Worm (Caenorhabditis elegans): ENCODE data around the gene ugt-38.

DNA sequence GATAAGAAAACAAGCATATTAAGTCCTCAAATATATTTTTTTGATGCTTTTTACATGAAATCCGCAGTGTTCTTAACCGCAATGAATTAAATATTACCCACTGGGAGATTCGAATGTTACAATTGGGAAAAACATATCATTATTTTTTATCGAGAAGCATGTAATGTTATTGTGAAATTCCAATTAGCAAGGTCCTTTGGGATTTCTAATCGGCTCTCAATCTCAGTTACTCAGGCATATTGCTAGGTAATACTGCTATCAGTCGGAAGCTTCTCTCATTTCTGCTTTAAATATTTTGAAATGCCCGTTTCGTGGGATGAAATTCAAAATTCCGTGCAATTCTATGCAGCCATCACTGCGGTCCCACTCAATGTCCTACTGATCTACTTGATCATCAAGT, 12.1 kb upstream of the ugt-38 start, which contains the start of gene str-204:
- TF ChIP-seq ztf-18 (tag; optimal IDR thresholded peaks at IDR 0.05) = no peak
- no peak for TF ChIP-seq K12H6.12 (tag; optimal IDR thresholded peaks at IDR 0.05)
- no peak for TF ChIP-seq hsf-1 (GFP tag; IDR thresholded peaks at IDR 0.05)
- no peak for TF ChIP-seq F52B5.7 (tag; optimal IDR thresholded peaks at IDR 0.05)
- TF ChIP-seq lir-1 (GFP tag; conservative IDR thresholded peaks at IDR 0.05) = no peak
- TF ChIP-seq nfya-1 (tag; optimal IDR thresholded peaks at IDR 0.05; ENCODE audit: borderline replicate concordance, insufficient read depth) = no peak
- no peak for TF ChIP-seq pha-4 (tag; optimal IDR thresholded peaks at IDR 0.05)
- TF ChIP-seq Y53G8AR.9 (GFP tag; conservative IDR thresholded peaks at IDR 0.05) = no peak
- TF ChIP-seq K11D2.4 (GFP tag; IDR thresholded peaks at IDR 0.05) = no peak
- no peak for TF ChIP-seq B0336.3 (GFP tag; IDR thresholded peaks at IDR 0.05)
- no peak for TF ChIP-seq F10E7.11 (tag; optimal IDR thresholded peaks at IDR 0.05)
- no peak for TF ChIP-seq dpff-1 (tag; optimal IDR thresholded peaks at IDR 0.05)
- no peak for TF ChIP-seq unc-130 (GFP tag; optimal IDR thresholded peaks at IDR 0.05)
- no peak for TF ChIP-seq unc-62 (GFP tag; optimal IDR thresholded peaks at IDR 0.05)
